Worm (Caenorhabditis elegans) whole organism, early embryonic: ENCODE data around the gene ttr-52.

Experiments used
- B0310.2 ChIP-seq: sonication (generic microtip); optimal IDR thresholded peaks from 2 replicates; lab custom pipeline; 2016; ENCODE audit warnings: mild to moderate bottlenecking, missing genetic modification characterization, missing compliant biosample characterization
- F13C5.2 ChIP-seq: sonication (generic microtip); optimal IDR thresholded peaks from 2 replicates; lab custom pipeline; 2017; ENCODE audit warnings: mild to moderate bottlenecking, missing genetic modification characterization, inconsistent platforms, missing compliant biosample characterization
- ama-1 ChIP-seq: fragments of 150-350 bp; optimal IDR thresholded peaks from 2 replicates; lab custom pipeline; 2014
- ceh-36 ChIP-seq: sonication (generic microtip); optimal IDR thresholded peaks from 2 replicates; lab custom pipeline; 2016; ENCODE audit warnings: missing genetic modification characterization, inconsistent platforms, missing compliant biosample characterization
- ets-7 ChIP-seq: sonication (generic microtip); optimal IDR thresholded peaks from 2 replicates; lab custom pipeline; 2016; ENCODE audit warnings: missing genotype, missing genetic modification characterization, missing compliant biosample characterization
- flt-1 ChIP-seq: fragments of 200-800 bp; sonication (Bioruptor generic); IDR thresholded peaks from 2 replicates; pipeline ENCODE4 v1.3.6; 2022; ENCODE audit warnings: missing genetic modification characterization, missing compliant biosample characterization
- hmbx-1 ChIP-seq: sonication (generic microtip); optimal IDR thresholded peaks from 2 replicates; lab custom pipeline; 2016; ENCODE audit warnings: mild to moderate bottlenecking, missing genetic modification characterization, missing compliant biosample characterization
- hmg-4 ChIP-seq: fragments of 200-800 bp; sonication (Bioruptor generic); optimal IDR thresholded peaks from 2 replicates; lab custom pipeline; 2018; ENCODE audit warnings: mild to moderate bottlenecking, missing genetic modification characterization, missing compliant biosample characterization
- hnd-1 ChIP-seq: sonication (generic microtip); optimal IDR thresholded peaks from 2 replicates; lab custom pipeline; 2016; ENCODE audit warnings: missing genetic modification characterization, missing compliant biosample characterization
- pes-1 ChIP-seq: fragments of 200-800 bp; sonication (Bioruptor generic); IDR thresholded peaks from 2 replicates; pipeline ENCODE4 v1.3.6; 2022; ENCODE audit warnings: missing genetic modification reagents, missing genetic modification characterization, missing compliant biosample characterization
- scrt-1 ChIP-seq: fragments of 200-800 bp; sonication (Bioruptor generic); IDR thresholded peaks from 2 replicates; pipeline ENCODE4 v1.3.6; 2022; ENCODE audit warnings: missing genetic modification characterization, missing compliant biosample characterization
- sea-1 ChIP-seq: fragments of 200-800 bp; sonication (Bioruptor generic); conservative IDR thresholded peaks from 2 replicates; pipeline ENCODE4 v1.3.6; 2022; ENCODE audit warnings: missing genetic modification characterization, missing compliant biosample characterization
- tbx-11 ChIP-seq: fragments of 200-800 bp; sonication (Bioruptor generic); IDR thresholded peaks from 2 replicates; pipeline ENCODE4 v1.3.6; 2022; ENCODE audit warnings: missing genetic modification characterization, missing compliant biosample characterization
- tbx-37 ChIP-seq: fragments of 200-800 bp; sonication (Bioruptor generic); conservative IDR thresholded peaks from 2 replicates; pipeline ENCODE4 v1.3.6; 2022; ENCODE audit warnings: missing genetic modification reagents, missing genetic modification characterization, missing compliant biosample characterization
- tra-4 ChIP-seq: sonication (generic microtip); optimal IDR thresholded peaks from 2 replicates; lab custom pipeline; 2017; ENCODE audit warnings: missing genetic modification characterization, missing compliant biosample characterization

ttr-52 gene

DNA sequence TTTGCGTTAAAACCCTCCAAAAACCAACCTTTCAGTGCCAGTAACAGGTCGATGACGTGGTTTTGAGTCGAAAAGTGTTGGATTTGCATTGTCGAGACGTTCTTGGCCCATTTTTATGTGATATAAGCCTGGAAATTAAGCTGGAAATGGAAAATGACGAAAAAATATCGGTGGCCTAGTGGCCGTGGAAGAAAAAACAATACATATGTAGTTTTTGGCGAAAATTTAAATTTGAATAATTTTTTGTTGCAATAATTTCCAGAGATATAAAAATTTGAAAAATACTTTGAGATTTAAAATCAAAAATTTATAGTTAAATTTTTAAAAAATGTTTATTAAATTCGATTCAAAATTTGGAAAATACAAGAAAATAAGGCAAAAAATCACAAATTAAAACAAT lies 34.9 kb downstream of the ttr-52 start, which contains the start of gene ciao-2B:
TSS of gene ciao-2B (minus strand) at position 130 of the 400 bp plus-strand sequence.
- TF ChIP-seq ama-1 (lab: Kevin White, UChicago) (no peak), ceh-36 (tag; lab: Kevin White, UChicago) (no peak), tbx-37 (peak; percentile 35; the same call in 1 of the 2 replicates)

ce11 chrIII:13447439-13447838 lies 42.9 kb downstream of the ttr-52 start:
- TF ChIP-seq tbx-11 (GFP tag; lab: Robert Waterston, UW) (peak; percentile 25; the same call in 1 of the 2 replicates), pes-1 (GFP tag; lab: Robert Waterston, UW) (peak; percentile 39; the same call in 1 of the 2 replicates)

- TF ChIP-seq tbx-37: 0 out of 2 replicates have a peak, but pooled peaks have one; percentile 32
These were observed 43.7 kb downstream of the ttr-52 start for ce11 chrIII:13448235-13448634.

ce11 chrIII:13452824-13453223 lies 48.3 kb downstream of the ttr-52 start:
- no peak for TF ChIP-seq tbx-37
- no peak for TF ChIP-seq B0310.2 (tag; lab: Kevin White, UChicago)
- TF ChIP-seq tra-4 (tag; lab: Kevin White, UChicago): no peak
- no peak for TF ChIP-seq ceh-36 (tag; lab: Kevin White, UChicago)
- no peak for TF ChIP-seq hmbx-1 (tag; lab: Kevin White, UChicago)
- TF ChIP-seq flt-1 (GFP tag; lab: Robert Waterston, UW): no peak
- TF ChIP-seq F13C5.2: no peak
- TF ChIP-seq tbx-11 (GFP tag; lab: Robert Waterston, UW): no peak
- TF ChIP-seq hmg-4 (GFP tag; lab: Kevin White, UChicago): no peak
- TF ChIP-seq ama-1 (lab: Kevin White, UChicago): no peak
- TF ChIP-seq sea-1 (GFP tag; lab: Robert Waterston, UW): no peak
- no peak for TF ChIP-seq ets-7
- no peak for TF ChIP-seq pes-1 (GFP tag; lab: Robert Waterston, UW)
- TF ChIP-seq scrt-1 (GFP tag; lab: Robert Waterston, UW): no peak

- TF ChIP-seq hmbx-1 (tag; lab: Kevin White, UChicago) (no peak), ets-7 (no peak), hnd-1 (tag; lab: Kevin White, UChicago) (no peak)
These were observed 50.7 kb downstream of the ttr-52 start, which contains the start of gene cua-1 for ce11 chrIII:13455207-13455606. Gene cua-1, minus strand, starts transcription at chrIII:13455307.
